Worm (Caenorhabditis elegans): ENCODE data around the gene srh-99.

DNA sequence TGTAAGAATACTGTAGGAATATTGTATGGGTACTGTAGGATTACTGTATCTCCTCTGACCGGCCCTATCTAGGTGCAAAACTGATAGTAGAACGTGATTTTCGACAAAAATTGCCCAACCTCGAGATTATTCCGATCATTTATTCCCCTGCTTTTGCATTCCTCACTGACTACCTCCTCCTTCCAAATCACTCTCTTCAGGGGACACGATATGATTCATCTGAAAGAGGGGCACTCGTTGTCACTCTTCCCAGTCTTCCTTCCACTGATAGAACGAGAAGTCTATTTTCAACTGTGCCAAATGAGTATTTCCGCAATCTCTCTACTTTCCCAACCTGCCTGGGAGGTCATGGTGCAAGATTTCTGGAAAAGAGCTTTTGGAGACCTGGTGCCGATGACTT lies 23.3 kb upstream of the srh-99 start, which contains the start of gene F12E12.2:
- TF ChIP-seq nhr-76 (tag; optimal IDR thresholded peaks at IDR 0.05): no peak
- TF ChIP-seq mdl-1 (tag; optimal IDR thresholded peaks at IDR 0.05): no peak
- no peak for TF ChIP-seq ZK546.5 (tag; optimal IDR thresholded peaks at IDR 0.05)
- TF ChIP-seq nhr-43 (tag; optimal IDR thresholded peaks at IDR 0.05; ENCODE audit: poor library complexity, severe bottlenecking): no peak
- TF ChIP-seq ceh-82 (tag; optimal IDR thresholded peaks at IDR 0.05): no peak
- no peak for TF ChIP-seq ztf-4 (tag; optimal IDR thresholded peaks at IDR 0.05)
- no peak for TF ChIP-seq egl-27 (tag; optimal IDR thresholded peaks at IDR 0.05)
- TF ChIP-seq elt-1 (tag; optimal IDR thresholded peaks at IDR 0.05): no peak
- TF ChIP-seq lsy-12 (tag; optimal IDR thresholded peaks at IDR 0.05): no peak
- no peak for TF ChIP-seq skn-1 (tag; optimal IDR thresholded peaks at IDR 0.05)
- TF ChIP-seq ceh-28 (tag; optimal IDR thresholded peaks at IDR 0.05): no peak
- no peak for TF ChIP-seq nhr-25 (tag; optimal IDR thresholded peaks at IDR 0.05)
- no peak for TF ChIP-seq ztf-11 (tag; optimal IDR thresholded peaks at IDR 0.05)
- no peak for TF ChIP-seq nhr-11 (tag; optimal IDR thresholded peaks at IDR 0.05)
